Worm (Caenorhabditis elegans): ENCODE measurements around the gene marc-5.

DNA sequence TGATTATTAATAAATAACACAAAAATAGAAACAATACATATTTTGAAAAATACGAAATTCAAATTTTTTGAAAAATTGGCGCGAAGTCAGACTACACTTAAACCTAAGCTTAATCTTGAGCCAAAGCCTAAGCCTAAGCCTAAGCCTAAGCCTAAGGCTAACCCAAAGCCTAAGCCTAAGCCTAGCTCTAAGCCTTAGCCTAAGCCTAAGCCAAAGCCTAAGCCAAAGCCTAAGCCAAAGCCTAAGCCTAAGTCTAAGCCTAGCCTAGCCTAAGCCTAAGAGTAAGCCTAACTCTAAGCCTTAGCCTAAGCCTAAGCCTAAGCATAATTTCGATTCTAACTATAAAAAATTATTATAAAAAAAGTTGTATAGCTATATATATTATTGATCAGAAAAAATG lies 1.6 kb upstream of the marc-5 start:
- TF ChIP-seq elt-1 (tag; optimal IDR thresholded peaks at IDR 0.05) (no peak), mdl-1 (tag; optimal IDR thresholded peaks at IDR 0.05) (no peak), ama-1 (optimal IDR thresholded peaks at IDR 0.05) (no peak), lsy-2 (tag; optimal IDR thresholded peaks at IDR 0.05) (no peak), fos-1 (tag; optimal IDR thresholded peaks at IDR 0.05) (no peak), nhr-11 (tag; optimal IDR thresholded peaks at IDR 0.05) (no peak), R02D3.7 (tag; optimal IDR thresholded peaks at IDR 0.05) (no peak), nhr-129 (tag; optimal IDR thresholded peaks at IDR 0.05) (no peak), nhr-25 (tag; optimal IDR thresholded peaks at IDR 0.05) (no peak), ceh-82 (tag; optimal IDR thresholded peaks at IDR 0.05) (no peak)
